Worm (Caenorhabditis elegans) whole organism, late embryonic: ENCODE data around the gene F14F9.5.

Experiments used
- C38D4.7 ChIP-seq: fragments of 200-800 bp; sonication (Bioruptor generic); optimal IDR thresholded peaks from 2 replicates; lab custom pipeline; 2018; ENCODE audit warnings: mild to moderate bottlenecking, missing genetic modification characterization, moderate library complexity, missing compliant biosample characterization
- F13H6.1 ChIP-seq: sonication (generic microtip); optimal IDR thresholded peaks from 2 replicates; lab custom pipeline; 2016; ENCODE audit warnings: missing genetic modification characterization, missing compliant biosample characterization
- K02D7.2 ChIP-seq: sonication (generic microtip); optimal IDR thresholded peaks from 2 replicates; lab custom pipeline; 2017; ENCODE audit warnings: mild to moderate bottlenecking, missing genetic modification characterization, missing compliant biosample characterization
- K09A11.1 ChIP-seq: sonication (generic microtip); optimal IDR thresholded peaks from 2 replicates; lab custom pipeline; 2017; ENCODE audit warnings: antibody characterized with exemption, mild to moderate bottlenecking, missing genetic modification characterization, missing compliant biosample characterization; ENCODE audit not compliant: insufficient read depth
- T23F11.4 ChIP-seq: fragments of 200-800 bp; sonication (Bioruptor generic); optimal IDR thresholded peaks from 2 replicates; lab custom pipeline; 2018; ENCODE audit warnings: mild to moderate bottlenecking, missing genetic modification characterization, missing compliant biosample characterization
- Y22D7AL.16 ChIP-seq: sonication (generic microtip); optimal IDR thresholded peaks from 2 replicates; lab custom pipeline; 2016; ENCODE audit warnings: missing genetic modification characterization, missing compliant biosample characterization
- ama-1 ChIP-seq: fragments of 150-350 bp; optimal IDR thresholded peaks from 2 replicates; lab custom pipeline; 2014
- ceh-19 ChIP-seq: fragments of 200-800 bp; sonication (Bioruptor generic); optimal IDR thresholded peaks from 2 replicates; lab custom pipeline; 2018; ENCODE audit warnings: mild to moderate bottlenecking, missing genetic modification characterization, missing compliant biosample characterization
- ceh-22 ChIP-seq: sonication (generic microtip); optimal IDR thresholded peaks from 2 replicates; lab custom pipeline; 2017; ENCODE audit warnings: missing biosample characterization, missing genetic modification characterization
- ceh-24 ChIP-seq: sonication (generic microtip); optimal IDR thresholded peaks from 2 replicates; lab custom pipeline; 2016; ENCODE audit warnings: mild to moderate bottlenecking, missing genetic modification characterization, missing compliant biosample characterization
- ceh-31 ChIP-seq: sonication (generic microtip); optimal IDR thresholded peaks from 2 replicates; lab custom pipeline; 2016; ENCODE audit warnings: missing genetic modification characterization, missing compliant biosample characterization
- ceh-45 ChIP-seq: fragments of 200-800 bp; sonication (Bioruptor generic); IDR thresholded peaks from 2 replicates; pipeline ENCODE4 v1.3.6; 2022; ENCODE audit warnings: missing genetic modification reagents, missing genetic modification characterization, missing compliant biosample characterization
- ceh-48 ChIP-seq: sonication (generic microtip); optimal IDR thresholded peaks from 2 replicates; lab custom pipeline; 2016; ENCODE audit warnings: missing genetic modification characterization, inconsistent platforms, missing compliant biosample characterization
- ceh-9 ChIP-seq: sonication (generic microtip); optimal IDR thresholded peaks from 2 replicates; lab custom pipeline; 2016; ENCODE audit warnings: mild to moderate bottlenecking, missing genetic modification characterization, inconsistent platforms, missing compliant biosample characterization
- che-1 ChIP-seq: sonication (generic microtip); optimal IDR thresholded peaks from 2 replicates; lab custom pipeline; 2016; ENCODE audit warnings: mild to moderate bottlenecking, missing genetic modification characterization, missing compliant biosample characterization
- dmd-4 ChIP-seq: sonication (generic microtip); optimal IDR thresholded peaks from 2 replicates; lab custom pipeline; 2016; ENCODE audit warnings: borderline replicate concordance, missing genetic modification characterization, missing compliant biosample characterization
- dve-1 ChIP-seq: sonication (generic microtip); optimal IDR thresholded peaks from 2 replicates; lab custom pipeline; 2017; ENCODE audit warnings: antibody characterized with exemption, mild to moderate bottlenecking, missing genetic modification characterization, missing compliant biosample characterization
- elt-2 ChIP-seq: sonication (generic microtip); optimal IDR thresholded peaks from 2 replicates; lab custom pipeline; 2016; ENCODE audit warnings: missing genetic modification reagents, missing genetic modification characterization, missing compliant biosample characterization
- elt-4 ChIP-seq: sonication (generic microtip); optimal IDR thresholded peaks from 2 replicates; lab custom pipeline; 2016; ENCODE audit warnings: missing genetic modification characterization, missing compliant biosample characterization
- ets-4 ChIP-seq: sonication (generic microtip); optimal IDR thresholded peaks from 2 replicates; lab custom pipeline; 2016; ENCODE audit warnings: missing genetic modification characterization, missing compliant biosample characterization
- eyg-1 ChIP-seq: sonication (generic microtip); optimal IDR thresholded peaks from 2 replicates; lab custom pipeline; 2016; ENCODE audit warnings: missing genotype, missing genetic modification characterization, missing compliant biosample characterization
- fax-1 ChIP-seq: sonication (generic microtip); optimal IDR thresholded peaks from 2 replicates; lab custom pipeline; 2016; ENCODE audit warnings: missing genotype, missing genetic modification characterization, missing compliant biosample characterization
- fkh-10 ChIP-seq: fragments of 150-350 bp; optimal IDR thresholded peaks from 2 replicates; lab custom pipeline; 2014; ENCODE audit warnings: missing biosample characterization, missing genetic modification reagents, missing genetic modification characterization
- fkh-6 ChIP-seq: sonication (generic microtip); optimal IDR thresholded peaks from 2 replicates; lab custom pipeline; 2016; ENCODE audit warnings: missing genetic modification characterization, missing compliant biosample characterization
- hlh-13 ChIP-seq: fragments of 200-800 bp; sonication (Bioruptor generic); optimal IDR thresholded peaks from 2 replicates; lab custom pipeline; 2018; ENCODE audit warnings: mild to moderate bottlenecking, missing genetic modification characterization, missing compliant biosample characterization
- hlh-15 ChIP-seq: sonication (generic microtip); optimal IDR thresholded peaks from 2 replicates; lab custom pipeline; 2016; ENCODE audit warnings: missing genetic modification characterization, missing compliant biosample characterization
- hlh-6 ChIP-seq: sonication (generic microtip); optimal IDR thresholded peaks from 2 replicates; lab custom pipeline; 2016; ENCODE audit warnings: missing genotype, missing genetic modification characterization, missing compliant biosample characterization
- lin-11 ChIP-seq: fragments of 200-800 bp; sonication (Bioruptor generic); optimal IDR thresholded peaks from 2 replicates; lab custom pipeline; 2018; ENCODE audit warnings: mild to moderate bottlenecking, missing genetic modification characterization, missing compliant biosample characterization
- nhr-11 ChIP-seq: fragments of 150-350 bp; optimal IDR thresholded peaks from 2 replicates; lab custom pipeline; 2014; ENCODE audit warnings: missing biosample characterization, missing genetic modification characterization
- nhr-232 ChIP-seq: sonication (generic microtip); optimal IDR thresholded peaks from 2 replicates; lab custom pipeline; 2016; ENCODE audit warnings: missing genetic modification characterization, missing compliant biosample characterization
- odd-2 ChIP-seq: sonication (generic microtip); optimal IDR thresholded peaks from 2 replicates; lab custom pipeline; 2017; ENCODE audit warnings: antibody characterized with exemption, mild to moderate bottlenecking, missing genetic modification characterization, missing compliant biosample characterization
- pat-9 ChIP-seq: fragments of 200-800 bp; sonication (Bioruptor generic); optimal IDR thresholded peaks from 2 replicates; lab custom pipeline; 2018; ENCODE audit warnings: mild to moderate bottlenecking, missing genetic modification characterization, moderate library complexity, missing compliant biosample characterization
- pax-1 ChIP-seq: fragments of 150-350 bp; optimal IDR thresholded peaks from 2 replicates; lab custom pipeline; 2014; ENCODE audit warnings: missing biosample characterization, missing genetic modification characterization
- pha-4 ChIP-seq: fragments of 150-350 bp; optimal IDR thresholded peaks from 2 replicates; lab custom pipeline; 2018; ENCODE audit warnings: missing biosample characterization, missing genetic modification reagents, missing genetic modification characterization
- pros-1 ChIP-seq: fragments of 150-350 bp; optimal IDR thresholded peaks from 2 replicates; lab custom pipeline; 2014; ENCODE audit warnings: missing biosample characterization, missing genetic modification reagents, missing genetic modification characterization
- ref-2 ChIP-seq: sonication (generic microtip); optimal IDR thresholded peaks from 2 replicates; lab custom pipeline; 2016; ENCODE audit warnings: missing genetic modification characterization, missing compliant biosample characterization
- rnt-1 ChIP-seq: sonication (generic microtip); optimal IDR thresholded peaks from 2 replicates; lab custom pipeline; 2016; ENCODE audit warnings: missing genetic modification characterization, missing compliant biosample characterization
- sox-4 ChIP-seq: sonication (generic microtip); optimal IDR thresholded peaks from 2 replicates; lab custom pipeline; 2017; ENCODE audit warnings: mild to moderate bottlenecking, missing genetic modification characterization, inconsistent platforms, missing compliant biosample characterization
- syd-9 ChIP-seq: sonication (generic microtip); optimal IDR thresholded peaks from 2 replicates; lab custom pipeline; 2016; ENCODE audit warnings: mild to moderate bottlenecking, missing genetic modification characterization, moderate library complexity, missing compliant biosample characterization
- tbx-2 ChIP-seq: sonication (generic microtip); optimal IDR thresholded peaks from 2 replicates; lab custom pipeline; 2016; ENCODE audit warnings: missing genetic modification characterization, missing compliant biosample characterization
- tbx-7 ChIP-seq: sonication (generic microtip); optimal IDR thresholded peaks from 2 replicates; lab custom pipeline; 2016; ENCODE audit warnings: missing genotype, missing genetic modification characterization, missing compliant biosample characterization
- ttx-3 ChIP-seq: sonication (generic microtip); optimal IDR thresholded peaks from 2 replicates; lab custom pipeline; 2016; ENCODE audit warnings: missing genetic modification reagents, missing genetic modification characterization, missing compliant biosample characterization
- unc-42 ChIP-seq: sonication (generic microtip); optimal IDR thresholded peaks from 2 replicates; lab custom pipeline; 2016; ENCODE audit warnings: missing genotype, missing genetic modification characterization, missing compliant biosample characterization
- unc-55 ChIP-seq: sonication (generic microtip); optimal IDR thresholded peaks from 2 replicates; lab custom pipeline; 2017; ENCODE audit warnings: missing biosample characterization, missing genetic modification reagents, missing genetic modification characterization
- zip-5 ChIP-seq: sonication (generic microtip); optimal IDR thresholded peaks from 2 replicates; lab custom pipeline; 2016; ENCODE audit warnings: missing genetic modification characterization, missing compliant biosample characterization

F14F9.5 gene

DNA sequence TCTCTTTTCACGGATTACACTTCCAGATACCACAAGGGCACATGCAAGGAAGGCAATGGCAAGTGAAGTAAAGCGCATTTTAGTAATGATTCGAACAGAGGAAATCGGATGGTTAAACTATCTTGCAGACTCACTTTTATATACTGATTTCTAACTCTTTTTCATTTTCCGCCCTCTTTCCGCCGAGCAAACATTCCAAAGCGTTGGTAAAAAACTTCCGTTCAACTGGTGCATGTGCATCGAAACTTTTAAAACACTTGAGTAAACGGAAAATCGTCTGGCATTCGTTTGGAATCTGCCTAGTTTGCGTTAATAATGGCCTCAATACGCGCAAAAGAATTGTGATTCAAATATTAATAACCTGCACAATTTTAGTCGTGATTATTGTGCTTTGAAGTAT lies 37.8 kb downstream of the F14F9.5 start, which contains the start of gene abu-7:
abu-7 (minus strand) TSS at position 101 of the 400 bp plus-strand sequence.
- TF ChIP-seq sox-4 (tag; lab: Kevin White, UChicago) (no peak), fax-1 (tag; lab: Kevin White, UChicago) (no peak), ceh-19 (GFP tag; lab: Kevin White, UChicago) (no peak), ceh-24 (tag; lab: Kevin White, UChicago) (no peak), eyg-1 (tag; lab: Kevin White, UChicago) (no peak), ceh-22 (tag; lab: Kevin White, UChicago) (no peak), pat-9 (tag; lab: Kevin White, UChicago) (no peak), nhr-11 (tag; lab: Kevin White, UChicago) (no peak), zip-5 (tag; lab: Kevin White, UChicago) (no peak), ama-1 (lab: Kevin White, UChicago) (no peak)

- TF ChIP-seq pros-1 (tag; lab: Kevin White, UChicago) = no peak
- TF ChIP-seq elt-2 (tag; lab: Kevin White, UChicago) = no peak
- TF ChIP-seq nhr-11 (tag; lab: Kevin White, UChicago) = no peak
- no peak for TF ChIP-seq ceh-48
- TF ChIP-seq unc-42 = no peak
- TF ChIP-seq che-1 (tag; lab: Kevin White, UChicago) = no peak
- no peak for TF ChIP-seq dve-1 (tag; lab: Kevin White, UChicago)
- no peak for TF ChIP-seq syd-9 (tag; lab: Kevin White, UChicago)
- TF ChIP-seq K02D7.2 (tag; lab: Kevin White, UChicago) = no peak
- TF ChIP-seq unc-55 (GFP tag; lab: Kevin White, UChicago) = no peak
- no peak for TF ChIP-seq hlh-6
- TF ChIP-seq ceh-24 (tag; lab: Kevin White, UChicago) = no peak
- TF ChIP-seq K09A11.1 = no peak
- no peak for TF ChIP-seq pax-1 (tag; lab: Kevin White, UChicago)
- TF ChIP-seq ama-1 (lab: Kevin White, UChicago) = no peak
- no peak for TF ChIP-seq F13H6.1
- no peak for TF ChIP-seq lin-11 (tag; lab: Kevin White, UChicago)
- TF ChIP-seq nhr-232 (tag; lab: Kevin White, UChicago) = no peak
- TF ChIP-seq fkh-6 (tag; lab: Kevin White, UChicago) = no peak
- no peak for TF ChIP-seq ref-2
Observed at ce11 chrV:5165426-5165825, 38.5 kb downstream of the F14F9.5 start, which contains the start of gene srw-140. Gene srw-140 (plus strand): TSS chrV:5165726.

ce11 chrV:5169586-5169985 lies 42.7 kb downstream of the F14F9.5 start, which contains the start of gene srt-64:
Gene srt-64 (minus strand): TSS chrV:5169686.
- no peak for TF ChIP-seq pros-1 (tag; lab: Kevin White, UChicago)
- no peak for TF ChIP-seq unc-42
- no peak for TF ChIP-seq ets-4
- no peak for TF ChIP-seq tbx-7 (tag; lab: Kevin White, UChicago)
- TF ChIP-seq pha-4 = no peak
- TF ChIP-seq Y22D7AL.16 (tag; lab: Kevin White, UChicago) = no peak
- TF ChIP-seq T23F11.4 (GFP tag; lab: Kevin White, UChicago) = no peak
- TF ChIP-seq K09A11.1 = no peak
- no peak for TF ChIP-seq ttx-3
- no peak for TF ChIP-seq fax-1 (tag; lab: Kevin White, UChicago)
- no peak for TF ChIP-seq fkh-10 (GFP tag; lab: Kevin White, UChicago)
- TF ChIP-seq hlh-15 (tag; lab: Kevin White, UChicago) = no peak
- TF ChIP-seq, all 69 proteins: peak for 0

ce11 chrV:5172833-5173232 lies 45.9 kb downstream of the F14F9.5 start, which contains the start of gene srt-65:
Gene srt-65 (minus strand): TSS chrV:5172933.
- no peak for TF ChIP-seq lin-11 (tag; lab: Kevin White, UChicago)
- no peak for TF ChIP-seq unc-55 (GFP tag; lab: Kevin White, UChicago)
- TF ChIP-seq hlh-13 (GFP tag; lab: Kevin White, UChicago) = no peak
- no peak for TF ChIP-seq ttx-3
- TF ChIP-seq rnt-1 (tag; lab: Kevin White, UChicago) = no peak
- no peak for TF ChIP-seq dmd-4 (tag; lab: Kevin White, UChicago)
- TF ChIP-seq ceh-9 (tag; lab: Kevin White, UChicago) = no peak
- no peak for TF ChIP-seq tbx-2 (tag; lab: Kevin White, UChicago)
- TF ChIP-seq elt-4 (tag; lab: Kevin White, UChicago) = no peak
- TF ChIP-seq odd-2 (tag; lab: Kevin White, UChicago) = no peak
- no peak for TF ChIP-seq ets-4
- TF ChIP-seq ceh-45 (GFP tag; lab: Robert Waterston, UW) = no peak
- TF ChIP-seq ceh-22 (tag; lab: Kevin White, UChicago) = no peak
- TF ChIP-seq ceh-31 (tag; lab: Kevin White, UChicago) = no peak
- no peak for TF ChIP-seq C38D4.7
- TF ChIP-seq ceh-19 (GFP tag; lab: Kevin White, UChicago) = no peak
- TF ChIP-seq, all 69 proteins: peak for 0
